Worm (Caenorhabditis elegans) whole organism, L1 larva: ENCODE data around the gene T20D4.10.

ENCODE experiments used
- aha-1 ChIP-seq: fragments of 150-350 bp; optimal IDR thresholded peaks from 2 replicates; lab custom pipeline; 2014; ENCODE audit warnings: missing biosample characterization, missing genetic modification characterization
- aly-2 ChIP-seq: fragments of 150-350 bp; optimal IDR thresholded peaks from 2 replicates; lab custom pipeline; 2014; ENCODE audit warnings: missing biosample characterization, missing genetic modification characterization
- ceh-82 ChIP-seq, 3 experiments: fragments of 150-350 bp in 1 of 3; sonication (generic microtip) in 2 of 3; optimal IDR thresholded peaks; 2 replicates each; lab custom pipeline; 2014 to 2017; ENCODE audit warnings: missing biosample characterization in 3 of 3, missing genetic modification characterization in 3 of 3
- ceh-88 ChIP-seq: fragments of 200-800 bp; sonication (Bioruptor generic); IDR thresholded peaks from 2 replicates; pipeline ENCODE4 v1.3.6; 2022; ENCODE audit warnings: missing genetic modification characterization, missing compliant biosample characterization
- ceh-90 ChIP-seq: sonication (generic microtip); optimal IDR thresholded peaks from 2 replicates; lab custom pipeline; 2016; ENCODE audit warnings: missing genetic modification characterization, missing compliant biosample characterization
- dsc-1 ChIP-seq: sonication (generic microtip); optimal IDR thresholded peaks from 2 replicates; lab custom pipeline; 2016; ENCODE audit warnings: mild to moderate bottlenecking, missing genetic modification characterization, missing compliant biosample characterization
- efl-1 ChIP-seq, 4 experiments: fragments of 150-350 bp; optimal IDR thresholded peaks in 3 of 4; peaks in 1 of 4; 1 replicate in 1 of 4; 2 replicates in 3 of 4; lab custom pipeline; 2014; ENCODE audit warnings: missing biosample characterization in 2 of 4, missing genetic modification characterization in 2 of 4, missing genetic modification reagents in 2 of 4
- efl-3 ChIP-seq: fragments of 200-800 bp; sonication (Bioruptor generic); optimal IDR thresholded peaks from 2 replicates; lab custom pipeline; 2018; ENCODE audit warnings: mild to moderate bottlenecking, missing genetic modification characterization, missing compliant biosample characterization
- egl-13 ChIP-seq: sonication (generic microtip); optimal IDR thresholded peaks from 2 replicates; lab custom pipeline; 2016; ENCODE audit warnings: missing genotype, missing genetic modification reagents, missing genetic modification characterization, missing compliant biosample characterization
- fos-1 ChIP-seq: fragments of 150-350 bp; optimal IDR thresholded peaks from 2 replicates; lab custom pipeline; 2014; ENCODE audit warnings: missing biosample characterization, missing genetic modification characterization
- hlh-4 ChIP-seq: sonication (generic microtip); optimal IDR thresholded peaks from 2 replicates; lab custom pipeline; 2016; ENCODE audit warnings: mild to moderate bottlenecking, missing genetic modification characterization, missing compliant biosample characterization
- isw-1 ChIP-seq: fragments of 200-800 bp; sonication (Bioruptor generic); IDR thresholded peaks from 2 replicates; pipeline ENCODE4 v1.3.6; 2022; ENCODE audit warnings: missing genetic modification characterization, missing compliant biosample characterization
- lin-14 ChIP-seq: fragments of 200-800 bp; sonication (Bioruptor generic); optimal IDR thresholded peaks from 2 replicates; lab custom pipeline; 2018; ENCODE audit warnings: mild to moderate bottlenecking, missing genetic modification characterization, moderate library complexity, missing compliant biosample characterization
- lin-15B ChIP-seq: fragments of 150-350 bp; sonication (generic microtip); optimal IDR thresholded peaks from 3 replicates; lab custom pipeline; 2014; ENCODE audit warnings: missing biosample characterization, missing genetic modification characterization
- lin-35 ChIP-seq, 2 experiments: fragments of 150-350 bp; optimal IDR thresholded peaks; 2 replicates each; lab custom pipeline; 2014; ENCODE audit warnings: missing biosample characterization in 2 of 2, missing genetic modification characterization in 2 of 2, missing genetic modification reagents in 2 of 2
- lir-3 ChIP-seq: sonication (generic microtip); optimal IDR thresholded peaks from 2 replicates; lab custom pipeline; 2016; ENCODE audit warnings: mild to moderate bottlenecking, missing genetic modification characterization, moderate library complexity, missing compliant biosample characterization; ENCODE audit not compliant: poor library complexity
- lsy-2 ChIP-seq, 2 experiments: fragments of 150-350 bp; optimal IDR thresholded peaks; 2 replicates each; lab custom pipeline; 2014; ENCODE audit warnings: missing biosample characterization in 2 of 2, missing genetic modification characterization in 2 of 2
- mab-9 ChIP-seq: fragments of 200-800 bp; sonication (Bioruptor generic); IDR thresholded peaks from 2 replicates; pipeline ENCODE4 v1.3.6; 2022; ENCODE audit warnings: missing genetic modification reagents, missing genetic modification characterization, missing compliant biosample characterization
- mdl-1 ChIP-seq, 2 experiments: fragments of 150-350 bp; optimal IDR thresholded peaks; 2 replicates each; lab custom pipeline; 2014 to 2017; ENCODE audit warnings: missing biosample characterization in 2 of 2, missing genetic modification characterization in 2 of 2, inconsistent platforms in 1 of 2
- mef-2 ChIP-seq: fragments of 150-350 bp; optimal IDR thresholded peaks from 2 replicates; lab custom pipeline; 2014; ENCODE audit warnings: missing biosample characterization, missing genetic modification characterization
- mep-1 ChIP-seq: fragments of 150-350 bp; optimal IDR thresholded peaks from 2 replicates; lab custom pipeline; 2014; ENCODE audit warnings: missing biosample characterization, missing genetic modification characterization
- nhr-11 ChIP-seq: fragments of 150-350 bp; optimal IDR thresholded peaks from 2 replicates; lab custom pipeline; 2014; ENCODE audit warnings: missing biosample characterization, missing genetic modification characterization
- nhr-20 ChIP-seq: sonication (generic microtip); optimal IDR thresholded peaks from 2 replicates; lab custom pipeline; 2016; ENCODE audit warnings: mild to moderate bottlenecking, missing genetic modification characterization, missing compliant biosample characterization
- nhr-47 ChIP-seq: sonication (generic microtip); optimal IDR thresholded peaks from 2 replicates; lab custom pipeline; 2016; ENCODE audit warnings: mild to moderate bottlenecking, missing genetic modification characterization, moderate library complexity, missing compliant biosample characterization
- nhr-71 ChIP-seq: sonication (generic microtip); optimal IDR thresholded peaks from 2 replicates; lab custom pipeline; 2016; ENCODE audit warnings: mild to moderate bottlenecking, missing genetic modification characterization, moderate library complexity, missing compliant biosample characterization
- nhr-77 ChIP-seq: fragments of 150-350 bp; optimal IDR thresholded peaks from 2 replicates; lab custom pipeline; 2014; ENCODE audit warnings: missing biosample characterization, missing genetic modification characterization
- pag-3 ChIP-seq: sonication (generic microtip); optimal IDR thresholded peaks from 2 replicates; lab custom pipeline; 2017; ENCODE audit warnings: missing genetic modification characterization, mild to moderate bottlenecking, missing compliant biosample characterization, antibody characterized with exemption, borderline replicate concordance; ENCODE audit not compliant: insufficient read depth
- pax-3 ChIP-seq: fragments of 200-800 bp; sonication (Bioruptor generic); optimal IDR thresholded peaks from 2 replicates; lab custom pipeline; 2018; ENCODE audit warnings: mild to moderate bottlenecking, missing genetic modification characterization, moderate library complexity, missing compliant biosample characterization
- rnt-1 ChIP-seq: sonication (generic microtip); optimal IDR thresholded peaks from 2 replicates; lab custom pipeline; 2016; ENCODE audit warnings: mild to moderate bottlenecking, missing genetic modification characterization, moderate library complexity, missing compliant biosample characterization
- sup-37 ChIP-seq: fragments of 200-800 bp; sonication (Bioruptor generic); optimal IDR thresholded peaks from 2 replicates; lab custom pipeline; 2018; ENCODE audit warnings: mild to moderate bottlenecking, missing genetic modification characterization, missing compliant biosample characterization
- unc-62 ChIP-seq: fragments of 150-350 bp; optimal IDR thresholded peaks from 2 replicates; lab custom pipeline; 2014; ENCODE audit warnings: missing biosample characterization, missing genetic modification reagents, missing genetic modification characterization
- xbp-1 ChIP-seq: sonication (generic microtip); optimal IDR thresholded peaks from 2 replicates; lab custom pipeline; 2016; ENCODE audit warnings: missing genetic modification characterization, missing compliant biosample characterization
- zag-1 ChIP-seq: fragments of 150-350 bp; optimal IDR thresholded peaks from 2 replicates; lab custom pipeline; 2014; ENCODE audit warnings: missing biosample characterization, missing genetic modification characterization

Gene T20D4.10

DNA sequence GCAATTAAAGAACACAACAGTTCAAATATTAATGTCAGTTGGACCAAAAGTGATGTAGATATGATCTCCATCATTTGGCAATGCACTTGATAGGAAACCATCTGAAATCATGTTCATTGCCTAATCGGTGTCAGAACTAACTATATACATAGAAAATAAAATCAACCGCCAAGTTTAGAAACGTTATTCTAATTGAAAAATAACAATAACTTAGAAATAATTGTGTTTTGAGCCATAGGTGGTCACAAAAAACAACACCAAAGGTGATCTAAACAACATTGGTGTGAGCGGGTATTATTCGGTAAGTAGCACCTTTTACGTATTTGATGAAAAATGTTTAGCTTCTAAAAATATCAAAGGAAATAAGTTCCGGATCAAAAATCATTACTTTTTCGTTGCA is 24.3 kb downstream of the T20D4.10 start, which contains the start of gene srab-21:
TSS of gene srab-21 (minus strand) at position 101 of the 400 bp plus-strand sequence.
- TF ChIP-seq mab-9 (GFP tag; lab: Robert Waterston, UW) (no peak), efl-1 (optimal IDR thresholded peaks at IDR 0.05; lab: Kevin White, UChicago) (no peak), efl-1 (GFP tag; optimal IDR thresholded peaks at IDR 0.05 in 1 of 2; lab: Kevin White, UChicago) (peak in 1 of 2 experiments; percentile 56), ceh-82 (tag; optimal IDR thresholded peaks at IDR 0.05; lab: Kevin White, UChicago) (no peak)

DNA sequence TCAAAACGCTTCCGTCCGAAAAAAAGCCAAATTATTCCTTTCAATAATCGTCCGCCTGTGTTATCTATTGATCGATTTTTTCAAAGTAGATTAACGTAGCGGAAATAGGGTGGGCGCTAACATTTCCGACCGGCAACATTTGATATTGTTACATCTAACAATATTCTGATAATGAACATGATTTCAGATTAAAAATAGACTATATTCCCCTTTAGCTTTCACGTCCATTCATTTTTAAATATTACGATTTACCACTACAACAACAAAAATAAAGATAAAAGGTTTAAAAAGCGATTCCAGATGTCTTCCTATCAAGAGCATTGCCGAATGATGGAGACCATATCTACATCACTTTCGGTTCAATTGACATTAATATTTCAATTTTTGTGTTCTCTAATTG is 26.0 kb downstream of the T20D4.10 start, which contains the start of gene srab-22:
TSS of gene srab-22 (plus strand) at position 301 of the 400 bp plus-strand sequence.
- no peak for TF ChIP-seq isw-1 (GFP tag; lab: Robert Waterston, UW)
- TF ChIP-seq nhr-11 = no peak
- no peak for TF ChIP-seq unc-62 (GFP tag; lab: Kevin White, UChicago)
- TF ChIP-seq lin-35 (GFP tag; optimal IDR thresholded peaks at IDR 0.05; lab: Kevin White, UChicago) = no peak
- no peak for TF ChIP-seq sup-37 (GFP tag; lab: Kevin White, UChicago)
- TF ChIP-seq nhr-47 (tag; lab: Kevin White, UChicago) = no peak
- no peak for TF ChIP-seq dsc-1
- TF ChIP-seq mef-2 (tag; lab: Kevin White, UChicago) = no peak
- no peak for TF ChIP-seq rnt-1 (tag; lab: Kevin White, UChicago)
- TF ChIP-seq nhr-20 = no peak
- no peak for TF ChIP-seq lsy-2 (tag; optimal IDR thresholded peaks at IDR 0.05; lab: Kevin White, UChicago)
- TF ChIP-seq pax-3 (tag; lab: Kevin White, UChicago) = no peak
- TF ChIP-seq ceh-90 (tag; lab: Kevin White, UChicago) = no peak
- no peak for TF ChIP-seq lin-14 (GFP tag; lab: Kevin White, UChicago)
- no peak for TF ChIP-seq lin-15B (tag; lab: Kevin White, UChicago)
- TF ChIP-seq, all 84 proteins: peak for 0

DNA sequence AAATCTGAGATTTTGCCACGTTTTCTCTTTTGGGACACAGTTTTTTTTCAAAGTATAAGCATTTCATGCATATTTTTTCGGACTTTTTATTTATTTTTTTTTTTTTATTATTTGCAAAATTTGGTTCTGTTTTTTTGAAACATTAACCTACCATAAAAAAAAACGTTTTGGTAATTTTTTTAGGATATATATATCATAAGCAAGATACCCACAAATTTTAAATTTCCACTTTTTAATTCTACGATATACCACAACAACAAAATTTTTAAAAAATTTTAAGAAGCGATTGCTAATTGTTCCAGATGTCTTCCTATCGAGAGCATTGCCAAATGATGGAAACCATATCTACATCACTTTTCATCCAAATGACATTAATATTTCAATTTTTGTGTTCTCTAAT is 28.6 kb downstream of the T20D4.10 start, which contains the start of gene srab-20:
TSS of gene srab-20 (plus strand) at position 301 of the 400 bp plus-strand sequence.
- TF ChIP-seq hlh-4 (tag; lab: Kevin White, UChicago) = no peak
- TF ChIP-seq dsc-1 = no peak
- no peak for TF ChIP-seq mep-1 (tag; lab: Kevin White, UChicago)
- TF ChIP-seq lir-3 (tag; lab: Kevin White, UChicago) = no peak

DNA sequence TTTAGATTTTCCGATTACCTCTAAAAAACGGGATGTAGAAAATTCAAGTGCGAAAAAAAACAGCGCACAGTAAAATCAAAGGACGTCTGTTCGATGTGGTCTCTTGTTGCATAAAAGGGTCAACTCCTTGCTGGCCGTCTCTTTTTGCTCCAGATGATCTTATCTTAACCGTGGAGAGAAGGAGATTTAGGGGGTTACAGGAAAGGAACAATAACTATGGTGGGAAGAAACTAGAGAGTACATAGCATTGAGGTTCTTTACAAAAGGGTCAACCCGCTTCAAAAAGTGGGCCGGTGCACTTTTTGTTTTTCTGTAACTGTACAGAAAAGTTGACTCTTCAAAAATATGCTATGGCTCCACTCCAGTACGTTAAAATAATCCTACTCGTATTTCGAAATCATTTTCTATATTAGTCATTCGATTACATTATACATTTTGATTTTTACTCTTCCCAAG is 31.5 kb downstream of the T20D4.10 start, which contains the start of the genes T20D4.19 and srj-9:
TSS of gene T20D4.19 (minus strand) at position 101 of the 456 bp plus-strand sequence.
TSS of gene srj-9 (plus strand) at position 406 of the 456 bp plus-strand sequence.
- TF ChIP-seq zag-1 (tag; lab: Kevin White, UChicago) = no peak
- no peak for TF ChIP-seq nhr-77 (tag; lab: Kevin White, UChicago)
- no peak for TF ChIP-seq mdl-1 (tag; optimal IDR thresholded peaks at IDR 0.05; lab: Kevin White, UChicago)
- no peak for TF ChIP-seq efl-1 (optimal IDR thresholded peaks at IDR 0.05; lab: Kevin White, UChicago)
- TF ChIP-seq efl-1 (GFP tag; optimal IDR thresholded peaks at IDR 0.05 in 1 of 2; lab: Kevin White, UChicago) = no peak
- TF ChIP-seq ceh-82 (tag; optimal IDR thresholded peaks at IDR 0.05; lab: Kevin White, UChicago) = no peak
- no peak for TF ChIP-seq aha-1 (tag; lab: Kevin White, UChicago)
- TF ChIP-seq pax-3 (tag; lab: Kevin White, UChicago) = no peak
- TF ChIP-seq nhr-71 (tag; lab: Kevin White, UChicago) = no peak
- TF ChIP-seq, all 84 proteins: peak for 0

DNA sequence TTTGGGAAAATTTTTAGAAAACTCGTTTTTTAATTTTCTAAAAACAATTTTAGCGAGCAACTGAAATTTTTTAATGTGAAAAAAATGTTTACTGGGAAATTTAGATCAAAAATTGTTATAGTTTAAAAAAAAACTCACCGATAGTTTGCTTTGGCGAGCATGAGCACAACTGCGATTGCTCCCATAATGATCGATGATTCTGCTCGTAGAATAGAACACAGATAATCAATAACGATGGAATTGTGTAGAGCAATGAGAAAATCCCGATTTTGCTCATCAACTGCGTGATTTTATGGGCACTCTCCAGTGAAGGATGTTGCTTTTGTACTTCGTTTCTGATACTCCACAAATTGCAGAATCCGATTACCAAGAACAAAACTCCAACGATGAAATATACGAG is 42.6 kb downstream of the T20D4.10 start:
- TF ChIP-seq efl-1 (optimal IDR thresholded peaks at IDR 0.05; lab: Kevin White, UChicago) (no peak), efl-1 (GFP tag; optimal IDR thresholded peaks at IDR 0.05 in 1 of 2; lab: Kevin White, UChicago) (peak in 1 of 2 experiments; percentile 71), hlh-4 (tag; lab: Kevin White, UChicago) (no peak)
- TF ChIP-seq, all 84 proteins: peak for 1

DNA sequence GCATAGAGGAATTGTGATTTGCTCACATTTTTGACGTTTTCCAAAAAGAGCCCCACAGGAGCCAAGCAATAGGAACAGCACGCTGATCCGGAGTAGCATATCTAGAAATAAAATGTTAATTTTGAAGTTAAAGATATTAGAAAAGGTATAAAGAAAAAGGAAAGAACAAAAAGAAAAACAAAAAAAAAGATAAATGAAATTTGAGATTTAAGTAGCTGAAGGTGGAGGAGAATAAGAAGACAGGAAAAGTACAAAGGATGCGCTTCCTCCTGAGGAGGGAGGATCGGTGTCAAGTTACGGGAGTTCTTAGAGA is 44.7 kb downstream of the T20D4.10 start, which contains the start of gene cfz-2:
TSS of gene cfz-2 (minus strand) at position 101 of the 313 bp plus-strand sequence.
- TF ChIP-seq fos-1 (no peak), ceh-88 (GFP tag; lab: Robert Waterston, UW) (no peak), nhr-11 (no peak), pag-3 (tag; lab: Kevin White, UChicago) (no peak), aly-2 (tag; lab: Kevin White, UChicago) (no peak), nhr-20 (no peak), efl-3 (no peak), xbp-1 (tag; lab: Kevin White, UChicago) (no peak), egl-13 (no peak)
